Fruit fly (Drosophila melanogaster) whole organism, embryonic: ENCODE data around the gene CG6345.

Experiments used
- Awh ChIP-seq: fragments of 200-800 bp; sonication (Bioruptor generic); IDR thresholded peaks from 2 replicates; pipeline ENCODE4, ENCODE4 v1.3.6; 2022; ENCODE audit warnings: missing biosample characterization, missing genetic modification characterization
- Bdp1 ChIP-seq: fragments of 200-800 bp; sonication (Bioruptor generic); optimal IDR thresholded peaks from 3 replicates; lab custom pipeline; 2016; ENCODE audit warnings: missing biosample characterization, missing genetic modification characterization
- Blimp-1 ChIP-seq: fragments of 200-800 bp; sonication (Bioruptor generic); optimal IDR thresholded peaks from 3 replicates; lab custom pipeline; 2018; ENCODE audit warnings: missing biosample characterization, missing genetic modification characterization, mild to moderate bottlenecking, moderate library complexity, missing genetic modification reagents
- CG10462 ChIP-seq: fragments of 200-800 bp; sonication (Bioruptor generic); optimal IDR thresholded peaks from 2 replicates; lab custom pipeline; 2016; ENCODE audit warnings: missing biosample characterization, missing genetic modification characterization
- CG11696 ChIP-seq: fragments of 200-800 bp; sonication (Bioruptor generic); IDR thresholded peaks from 2 replicates; pipeline ENCODE4 v1.3.6; 2022; ENCODE audit warnings: missing biosample characterization, missing genetic modification characterization
- CG17802 ChIP-seq: fragments of 200-800 bp; sonication (Bioruptor generic); optimal IDR thresholded peaks from 2 replicates; lab custom pipeline; 2018; ENCODE audit warnings: missing biosample characterization, mild to moderate bottlenecking, missing genetic modification characterization, moderate library complexity
- CG17829 ChIP-seq: fragments of 200-800 bp; optimal IDR thresholded peaks from 2 replicates; lab custom pipeline; 2019; ENCODE audit warnings: missing biosample characterization, mild to moderate bottlenecking, missing genetic modification characterization, moderate library complexity
- CG18011 ChIP-seq: fragments of 200-800 bp; sonication (Bioruptor generic); optimal IDR thresholded peaks from 2 replicates; lab custom pipeline; 2017; ENCODE audit warnings: missing biosample characterization, missing genetic modification characterization, mild to moderate bottlenecking, moderate library complexity, missing genotype
- CG1832 ChIP-seq: fragments of 200-800 bp; sonication (Bioruptor generic); optimal IDR thresholded peaks from 2 replicates; lab custom pipeline; 2017; ENCODE audit warnings: missing biosample characterization, mild to moderate bottlenecking, missing genetic modification characterization, inconsistent platforms
- CG2129 ChIP-seq: fragments of 200-800 bp; sonication (Bioruptor generic); IDR thresholded peaks from 2 replicates; pipeline ENCODE4 v1.3.6; 2022; ENCODE audit warnings: missing biosample characterization, missing genetic modification characterization; ENCODE audit not compliant: partially characterized antibody
- CG34376 ChIP-seq: fragments of 200-800 bp; sonication (Bioruptor generic); optimal IDR thresholded peaks from 2 replicates; lab custom pipeline; 2018; ENCODE audit warnings: missing biosample characterization, mild to moderate bottlenecking, missing genetic modification characterization
- CG3726 ChIP-seq: fragments of 200-800 bp; sonication (Bioruptor generic); IDR thresholded peaks from 3 replicates; pipeline ENCODE4, ENCODE4 v1.3.6; 2022; ENCODE audit warnings: missing biosample characterization, missing genetic modification characterization
- CG4707 ChIP-seq: fragments of 200-800 bp; sonication (Bioruptor generic); optimal IDR thresholded peaks from 2 replicates; lab custom pipeline; 2018; ENCODE audit warnings: missing biosample characterization, mild to moderate bottlenecking, missing genetic modification characterization, moderate library complexity
- CG6654 ChIP-seq: fragments of 200-800 bp; sonication (Bioruptor generic); optimal IDR thresholded peaks from 2 replicates; lab custom pipeline; 2017; ENCODE audit warnings: missing biosample characterization, mild to moderate bottlenecking, missing genetic modification characterization
- CG8478 ChIP-seq: fragments of >200 bp; optimal IDR thresholded peaks from 2 replicates; lab custom pipeline; 2018
- CG9817 ChIP-seq: fragments of 200-800 bp; sonication (Bioruptor generic); optimal IDR thresholded peaks from 2 replicates; lab custom pipeline; 2018; ENCODE audit warnings: missing biosample characterization, mild to moderate bottlenecking, missing genetic modification characterization, moderate library complexity
- CG9876 ChIP-seq: fragments of 200-800 bp; sonication (Bioruptor generic); optimal IDR thresholded peaks from 2 replicates; lab custom pipeline; 2016; ENCODE audit warnings: missing biosample characterization, missing genetic modification characterization
- CHES-1-like ChIP-seq: fragments of 200-800 bp; sonication (Bioruptor generic); optimal IDR thresholded peaks from 2 replicates; lab custom pipeline; 2016; ENCODE audit warnings: missing biosample characterization, missing genetic modification characterization
- Dad ChIP-seq: fragments of 200-800 bp; sonication (Bioruptor generic); optimal IDR thresholded peaks from 3 replicates; lab custom pipeline; 2016; ENCODE audit warnings: missing biosample characterization, missing genetic modification characterization
- Dfd ChIP-seq, 2 experiments: fragments of >200 bp; optimal IDR thresholded peaks; 2 replicates each; lab custom pipeline; 2017; ENCODE audit warnings: missing biosample characterization in 2 of 2, missing genetic modification characterization in 2 of 2
- Ets65A ChIP-seq: fragments of 200-800 bp; sonication (Bioruptor generic); peaks from one replicate; lab custom pipeline; 2016; ENCODE audit warnings: missing biosample characterization, missing genetic modification characterization
- Fer1 ChIP-seq: fragments of 200-800 bp; sonication (Bioruptor generic); optimal IDR thresholded peaks from 2 replicates; lab custom pipeline; 2017; ENCODE audit warnings: missing biosample characterization, mild to moderate bottlenecking, missing genetic modification characterization
- HmgD ChIP-seq: fragments of 200-800 bp; sonication (Bioruptor generic); optimal IDR thresholded peaks from 3 replicates; lab custom pipeline; 2016; ENCODE audit warnings: missing biosample characterization, missing genetic modification characterization
- Jarid2 ChIP-seq: fragments of 200-800 bp; sonication (Bioruptor generic); optimal IDR thresholded peaks from 3 replicates; lab custom pipeline; 2017; ENCODE audit warnings: mild to moderate bottlenecking, missing biosample characterization, missing genetic modification reagents, missing genetic modification characterization
- Mad ChIP-seq: fragments of 200-800 bp; sonication (Bioruptor generic); optimal IDR thresholded peaks from 2 replicates; lab custom pipeline; 2016; ENCODE audit warnings: missing biosample characterization, missing genetic modification characterization
- Med ChIP-seq: fragments of 200-800 bp; sonication (Bioruptor generic); peaks from one replicate; lab custom pipeline; 2016; ENCODE audit warnings: missing biosample characterization, missing genetic modification characterization, mild to moderate bottlenecking, inconsistent platforms, moderate library complexity
- Mes4 ChIP-seq: fragments of 200-800 bp; sonication (Bioruptor generic); optimal IDR thresholded peaks from 2 replicates; lab custom pipeline; 2016; ENCODE audit warnings: missing biosample characterization, missing genetic modification characterization
- Nf-YB ChIP-seq: fragments of 200-800 bp; sonication (Bioruptor generic); optimal IDR thresholded peaks from 3 replicates; lab custom pipeline; 2019; ENCODE audit warnings: missing biosample characterization, mild to moderate bottlenecking, missing genetic modification characterization, moderate library complexity
- Oaz ChIP-seq: fragments of 200-800 bp; sonication (Bioruptor generic); IDR thresholded peaks from 2 replicates; pipeline ENCODE4 v1.3.6; 2022; ENCODE audit warnings: missing biosample characterization, missing genetic modification characterization
- Ptx1 ChIP-seq: fragments of 200-800 bp; sonication (Bioruptor generic); IDR thresholded peaks from 2 replicates; pipeline ENCODE4 v1.3.6; 2022; ENCODE audit warnings: missing biosample characterization, missing genetic modification characterization
- Ravus ChIP-seq: fragments of 200-800 bp; sonication (Bioruptor generic); IDR thresholded peaks from 2 replicates; pipeline ENCODE4 v1.3.6; 2022; ENCODE audit warnings: missing biosample characterization, missing genetic modification characterization
- Side ChIP-seq: fragments of 200-800 bp; sonication (Bioruptor generic); optimal IDR thresholded peaks from 2 replicates; lab custom pipeline; 2016; ENCODE audit warnings: missing biosample characterization, missing genetic modification characterization
- Spps ChIP-seq: fragments of 200-800 bp; sonication (Bioruptor generic); optimal IDR thresholded peaks from 2 replicates; lab custom pipeline; 2018; ENCODE audit warnings: missing biosample characterization, mild to moderate bottlenecking, missing genetic modification characterization
- Trl ChIP-seq, 3 experiments: fragments of >200 bp in 2 of 3; fragments of 200-800 bp in 1 of 3; sonication (Bioruptor generic) in 1 of 3; optimal IDR thresholded peaks; 2 replicates in 1 of 3; 3 replicates in 2 of 3; lab custom pipeline; 2016 to 2017; ENCODE audit warnings: missing biosample characterization in 1 of 3, missing genetic modification characterization in 1 of 3
- Usf ChIP-seq: fragments of 200-800 bp; sonication (Bioruptor generic); optimal IDR thresholded peaks from 2 replicates; lab custom pipeline; 2017; ENCODE audit warnings: missing genotype, missing biosample characterization, missing genetic modification characterization
- aop ChIP-seq: fragments of 200-800 bp; sonication (Bioruptor generic); IDR thresholded peaks from 2 replicates; pipeline ENCODE4 v1.3.6; 2022; ENCODE audit warnings: missing biosample characterization, missing genetic modification characterization
- caup ChIP-seq: fragments of 200-800 bp; sonication (Bioruptor generic); optimal IDR thresholded peaks from 3 replicates; lab custom pipeline; 2017; ENCODE audit warnings: missing biosample characterization, mild to moderate bottlenecking, missing genetic modification characterization, moderate library complexity; ENCODE audit not compliant: severe bottlenecking
- chm ChIP-seq: fragments of 200-800 bp; sonication (Bioruptor generic); IDR thresholded peaks from 2 replicates; pipeline ENCODE4 v1.3.6; 2022; ENCODE audit warnings: missing biosample characterization, missing genetic modification characterization
- ewg ChIP-seq: fragments of 200-800 bp; sonication (Bioruptor generic); optimal IDR thresholded peaks from 3 replicates; lab custom pipeline; 2017; ENCODE audit warnings: mild to moderate bottlenecking, missing biosample characterization, missing genetic modification reagents, missing genetic modification characterization
- eyg ChIP-seq: fragments of 200-800 bp; sonication (Bioruptor generic); optimal IDR thresholded peaks from 3 replicates; lab custom pipeline; 2016; ENCODE audit warnings: missing biosample characterization, missing genetic modification characterization
- grn ChIP-seq: fragments of 200-800 bp; sonication (Bioruptor generic); optimal IDR thresholded peaks from 3 replicates; lab custom pipeline; 2017; ENCODE audit warnings: missing biosample characterization, missing genetic modification characterization
- hth ChIP-seq: fragments of >200 bp; optimal IDR thresholded peaks from 2 replicates; lab custom pipeline; 2017; ENCODE audit warnings: inconsistent platforms
- ken ChIP-seq: fragments of 200-800 bp; sonication (Bioruptor generic); IDR thresholded peaks from 3 replicates; pipeline ENCODE4 v1.3.6; 2022; ENCODE audit warnings: missing biosample characterization, missing genetic modification characterization
- klu ChIP-seq: fragments of 200-800 bp; sonication (Bioruptor generic); IDR thresholded peaks from 2 replicates; pipeline ENCODE4 v1.3.6; 2022; ENCODE audit warnings: missing biosample characterization, missing genetic modification characterization
- nerfin-2 ChIP-seq: fragments of 200-800 bp; sonication (Bioruptor generic); IDR thresholded peaks from 2 replicates; pipeline ENCODE4 v1.3.6; 2022; ENCODE audit warnings: missing biosample characterization, missing genetic modification characterization; ENCODE audit not compliant: partially characterized antibody
- nmo ChIP-seq: fragments of 200-800 bp; sonication (Bioruptor generic); optimal IDR thresholded peaks from 2 replicates; lab custom pipeline; 2018; ENCODE audit warnings: missing biosample characterization, mild to moderate bottlenecking, missing genetic modification characterization, moderate library complexity
- onecut ChIP-seq: fragments of 200-800 bp; sonication (Bioruptor generic); IDR thresholded peaks from 2 replicates; pipeline ENCODE4 v1.3.6; 2022; ENCODE audit warnings: missing biosample characterization, missing genetic modification characterization
- pros ChIP-seq: fragments of 200-800 bp; sonication (Bioruptor generic); optimal IDR thresholded peaks from 3 replicates; lab custom pipeline; 2019; ENCODE audit warnings: missing biosample characterization, mild to moderate bottlenecking, missing genetic modification characterization, moderate library complexity
- ranshi ChIP-seq: fragments of 200-800 bp; sonication (Bioruptor generic); IDR thresholded peaks from 2 replicates; pipeline ENCODE4 v1.3.6; 2022; ENCODE audit warnings: missing biosample characterization, missing genetic modification characterization
- rib ChIP-seq: fragments of 200-800 bp; sonication (Bioruptor generic); IDR thresholded peaks from 2 replicates; pipeline ENCODE4 v1.3.6; 2022; ENCODE audit warnings: missing biosample characterization, missing genetic modification characterization
- seq ChIP-seq: fragments of 200-800 bp; sonication (Bioruptor generic); IDR thresholded peaks from 2 replicates; pipeline ENCODE4 v1.3.6; 2022; ENCODE audit warnings: missing biosample characterization, missing genetic modification characterization
- shn ChIP-seq: fragments of 200-800 bp; sonication (Bioruptor generic); optimal IDR thresholded peaks from 3 replicates; lab custom pipeline; 2016; ENCODE audit warnings: missing biosample characterization, missing genetic modification characterization
- slou ChIP-seq: fragments of 200-800 bp; sonication (Bioruptor generic); optimal IDR thresholded peaks from 3 replicates; lab custom pipeline; 2016; ENCODE audit warnings: missing biosample characterization, missing genetic modification characterization

Gene CG6345

dm6 chr3R:10368251-10368650, 47.6 kb downstream of the CG6345 start (continued):
- peak; percentile 27 for TF ChIP-seq Ets65A
- TF ChIP-seq hth: no peak
- TF ChIP-seq klu (GFP tag; lab: Robert Waterston, UW): no peak
- peak; percentile 93 for TF ChIP-seq CG1832 (GFP tag; lab: Kevin White, UChicago)
- no peak for TF ChIP-seq CG3726 (GFP tag; lab: Robert Waterston, UW)
- TF ChIP-seq ken (GFP tag; lab: Robert Waterston, UW): no peak
- no peak for TF ChIP-seq HmgD (GFP tag; lab: Kevin White, UChicago)
- TF ChIP-seq Fer1 (GFP tag; lab: Kevin White, UChicago): no peak
- TF ChIP-seq nerfin-2: no peak
- no peak for TF ChIP-seq Spps (tag; lab: Kevin White, UChicago)
- TF ChIP-seq Nf-YB (GFP tag; lab: Kevin White, UChicago): peak; percentile 98
- TF ChIP-seq CG4707 (GFP tag; lab: Kevin White, UChicago): no peak
- no peak for TF ChIP-seq Mes4 (GFP tag; lab: Kevin White, UChicago)
- no peak for TF ChIP-seq Blimp-1 (GFP tag; lab: Kevin White, UChicago)
- no peak for TF ChIP-seq aop (GFP tag; lab: Robert Waterston, UW)
- TF ChIP-seq CG6654 (GFP tag; lab: Kevin White, UChicago): no peak
- no peak for TF ChIP-seq shn (GFP tag; lab: Kevin White, UChicago)
- TF ChIP-seq CG18011 (GFP tag; lab: Kevin White, UChicago): no peak
- no peak for TF ChIP-seq caup (GFP tag; lab: Kevin White, UChicago)
- no peak for TF ChIP-seq CHES-1-like (GFP tag; lab: Kevin White, UChicago)
- no peak for TF ChIP-seq Oaz
- TF ChIP-seq CG34376 (GFP tag; lab: Kevin White, UChicago): no peak
- TF ChIP-seq Usf: no peak
- TF ChIP-seq nmo (GFP tag; lab: Kevin White, UChicago): no peak
- no peak for TF ChIP-seq CG17829 (tag; lab: Kevin White, UChicago)
- peak; percentile 90 for TF ChIP-seq CG8478 (lab: Kevin White, UChicago)
- TF ChIP-seq CG2129 (GFP tag; lab: Robert Waterston, UW): no peak
- TF ChIP-seq Bdp1 (GFP tag; lab: Kevin White, UChicago): no peak
- TF ChIP-seq seq (GFP tag; lab: Robert Waterston, UW): peak; percentile 96
- TF ChIP-seq Side: no peak
- TF ChIP-seq ewg (GFP tag; lab: Kevin White, UChicago): peak; percentile 49
- TF ChIP-seq Med (GFP tag; lab: Kevin White, UChicago): peak; percentile 31
- no peak for TF ChIP-seq Dfd (GFP tag; optimal IDR thresholded peaks at IDR 0.05; lab: Kevin White, UChicago)
- no peak for TF ChIP-seq Ravus (GFP tag; lab: Robert Waterston, UW)
- no peak for TF ChIP-seq Ptx1 (GFP tag; lab: Robert Waterston, UW)
- TF ChIP-seq slou (GFP tag; lab: Kevin White, UChicago): no peak
- no peak for TF ChIP-seq Trl (optimal IDR thresholded peaks at IDR 0.05; lab: Kevin White, UChicago)
- no peak for TF ChIP-seq Trl (GFP tag; optimal IDR thresholded peaks at IDR 0.05; lab: Kevin White, UChicago)
- no peak for TF ChIP-seq CG11696 (GFP tag; lab: Robert Waterston, UW)
- no peak for TF ChIP-seq rib (GFP tag; lab: Robert Waterston, UW)
- no peak for TF ChIP-seq Mad (GFP tag; lab: Kevin White, UChicago)
- TF ChIP-seq Dad (GFP tag; lab: Kevin White, UChicago): no peak
- no peak for TF ChIP-seq chm (GFP tag; lab: Robert Waterston, UW)
- peak; percentile 34 for TF ChIP-seq Jarid2 (GFP tag; lab: Kevin White, UChicago)
- TF ChIP-seq onecut (GFP tag; lab: Robert Waterston, UW): no peak
- no peak for TF ChIP-seq Awh (GFP tag; lab: Robert Waterston, UW)
- no peak for TF ChIP-seq CG17802 (tag; lab: Kevin White, UChicago)
- TF ChIP-seq pros (GFP tag; lab: Kevin White, UChicago): no peak
- no peak for TF ChIP-seq CG9876
- no peak for TF ChIP-seq grn
- TF ChIP-seq CG10462 (GFP tag; lab: Kevin White, UChicago): no peak
- no peak for TF ChIP-seq CG9817 (tag; lab: Kevin White, UChicago)
- no peak for TF ChIP-seq ranshi (GFP tag; lab: Robert Waterston, UW)
- no peak for TF ChIP-seq eyg (GFP tag; lab: Kevin White, UChicago)
